Worm (Caenorhabditis elegans): ENCODE data around the gene D1014.4.
A peak's percentile ranks its signal among the peaks of the same experiment; 100 is the strongest.

Gene D1014.4

ce11 chrV:8171688-8172087 is 38.7 kb downstream of the D1014.4 start:
- TF ChIP-seq vab-15 (tag; optimal IDR thresholded peaks at IDR 0.05) (no peak), mep-1 (tag; optimal IDR thresholded peaks at IDR 0.05) (no peak), fkh-8 (tag; optimal IDR thresholded peaks at IDR 0.05) (no peak), ceh-88 (GFP tag; IDR thresholded peaks at IDR 0.05) (no peak), fkh-4 (tag; optimal IDR thresholded peaks at IDR 0.05; ENCODE audit: borderline replicate concordance) (peak; percentile 69), ceh-82 (tag; optimal IDR thresholded peaks at IDR 0.05) (no peak), fkh-10 (GFP tag; optimal IDR thresholded peaks at IDR 0.05) (no peak), zag-1 (tag; optimal IDR thresholded peaks at IDR 0.05) (no peak), dsc-1 (tag; optimal IDR thresholded peaks at IDR 0.05) (peak; percentile 91), hlh-17 (GFP tag; optimal IDR thresholded peaks at IDR 0.05; ENCODE audit: borderline replicate concordance) (no peak), ceh-90 (tag; optimal IDR thresholded peaks at IDR 0.05) (no peak), unc-86 (tag; optimal IDR thresholded peaks at IDR 0.05) (no peak), zip-4 (GFP tag; optimal IDR thresholded peaks at IDR 0.05) (no peak), swsn-7 (tag; optimal IDR thresholded peaks at IDR 0.05) (no peak)

- TF ChIP-seq nhr-84 (tag; optimal IDR thresholded peaks at IDR 0.05) (no peak), hlh-17 (GFP tag; optimal IDR thresholded peaks at IDR 0.05; ENCODE audit: borderline replicate concordance) (no peak), ceh-90 (tag; optimal IDR thresholded peaks at IDR 0.05) (no peak), snpc-4 (tag; optimal IDR thresholded peaks at IDR 0.05) (no peak), ceh-63 (GFP tag; optimal IDR thresholded peaks at IDR 0.05) (no peak), efl-1 (optimal IDR thresholded peaks at IDR 0.05) (no peak), efl-1 (GFP tag; optimal IDR thresholded peaks at IDR 0.05 in 1 of 2) (no peak), nhr-11 (tag; optimal IDR thresholded peaks at IDR 0.05) (no peak), lin-15B (tag; optimal IDR thresholded peaks at IDR 0.05) (no peak), zip-4 (GFP tag; optimal IDR thresholded peaks at IDR 0.05) (no peak), mef-2 (tag; optimal IDR thresholded peaks at IDR 0.05) (no peak), snu-23 (GFP tag; optimal IDR thresholded peaks at IDR 0.05) (no peak), ztf-11 (tag; optimal IDR thresholded peaks at IDR 0.05) (no peak), isw-1 (GFP tag; IDR thresholded peaks at IDR 0.05) (no peak), irx-1 (tag; optimal IDR thresholded peaks at IDR 0.05) (no peak), ceh-82 (tag; optimal IDR thresholded peaks at IDR 0.05) (no peak), swsn-7 (tag; optimal IDR thresholded peaks at IDR 0.05) (no peak), sox-4 (tag; optimal IDR thresholded peaks at IDR 0.05) (no peak)
Measured at ce11 chrV:8177349-8177748, 44.3 kb downstream of the D1014.4 start, which contains the start of gene F20D6.9. F20D6.9 (minus strand) TSS chrV:8177449.

ce11 chrV:8178279-8178678 is 45.3 kb downstream of the D1014.4 start:
- TF ChIP-seq sup-37 (GFP tag; optimal IDR thresholded peaks at IDR 0.05) = no peak

- TF ChIP-seq ceh-90 (tag; optimal IDR thresholded peaks at IDR 0.05) (no peak), unc-98 (GFP tag; IDR thresholded peaks at IDR 0.05) (peak; percentile 42; the same call in 1 of the 2 replicates), ceh-82 (tag; optimal IDR thresholded peaks at IDR 0.05) (peak in 1 of 3 experiments; percentile 28), pag-3 (tag; optimal IDR thresholded peaks at IDR 0.05; ENCODE audit: borderline replicate concordance, insufficient read depth) (no peak), nhr-85 (tag) (peak; percentile 40), rnt-1 (tag; optimal IDR thresholded peaks at IDR 0.05) (peak; percentile 58), ceh-8 (GFP tag; optimal IDR thresholded peaks at IDR 0.05) (no peak), isw-1 (GFP tag; IDR thresholded peaks at IDR 0.05) (peak; percentile 12; the same call in 1 of the 2 replicates), nhr-19 (GFP tag; conservative IDR thresholded peaks at IDR 0.05) (peak; percentile 74), alr-1 (tag; optimal IDR thresholded peaks at IDR 0.05; ENCODE audit: borderline replicate concordance) (no peak), zip-4 (GFP tag; optimal IDR thresholded peaks at IDR 0.05) (no peak), snu-23 (GFP tag; optimal IDR thresholded peaks at IDR 0.05) (peak; percentile 9), nhr-11 (tag; optimal IDR thresholded peaks at IDR 0.05) (no peak), vab-15 (tag; optimal IDR thresholded peaks at IDR 0.05) (no peak), nhr-28 (tag; optimal IDR thresholded peaks at IDR 0.05) (no peak), mep-1 (tag; optimal IDR thresholded peaks at IDR 0.05) (peak; percentile 34), lin-14 (GFP tag; optimal IDR thresholded peaks at IDR 0.05) (peak; percentile 68), unc-86 (tag; optimal IDR thresholded peaks at IDR 0.05) (no peak), lin-15B (tag; optimal IDR thresholded peaks at IDR 0.05) (no peak), blmp-1 (tag; optimal IDR thresholded peaks at IDR 0.05) (peak; percentile 56), sox-4 (tag; optimal IDR thresholded peaks at IDR 0.05) (no peak), nhr-77 (tag; optimal IDR thresholded peaks at IDR 0.05) (no peak), snpc-4 (tag; optimal IDR thresholded peaks at IDR 0.05) (no peak), nhr-20 (tag; optimal IDR thresholded peaks at IDR 0.05) (peak; percentile 35), nhr-71 (tag; optimal IDR thresholded peaks at IDR 0.05) (peak; percentile 32), ceh-88 (GFP tag; IDR thresholded peaks at IDR 0.05) (0 out of 2 replicates have a peak, but pooled peaks have one; percentile 19)
Measured at ce11 chrV:8178914-8179542, 46.0 kb downstream of the D1014.4 start, which contains the start of gene srp-7. srp-7 (plus strand) TSS chrV:8179126.
